Fruit fly (Drosophila melanogaster): Measurements from ENCODE around the gene Bhmt.

Gene Bhmt

dm6 chr2L:18955666-18956065 is 1.4 kb downstream of the Bhmt start:
- TF ChIP-seq pdm3 (GFP tag; optimal IDR thresholded peaks at IDR 0.05) = no peak
- TF ChIP-seq CG3032 (tag; optimal IDR thresholded peaks at IDR 0.05) = no peak
- TF ChIP-seq Blimp-1 (GFP tag; optimal IDR thresholded peaks at IDR 0.05) = no peak
- no peak for TF ChIP-seq CG10631 (GFP tag; optimal IDR thresholded peaks at IDR 0.05)
- no peak for TF ChIP-seq spab (GFP tag; optimal IDR thresholded peaks at IDR 0.05)
- TF ChIP-seq eg (GFP tag; IDR thresholded peaks at IDR 0.05) = no peak
- peak; percentile 47 for TF ChIP-seq svp (GFP tag)
- no peak for TF ChIP-seq fd85E (GFP tag; optimal IDR thresholded peaks at IDR 0.05)
- no peak for TF ChIP-seq CG15336 (GFP tag; IDR thresholded peaks at IDR 0.05)
- no peak for TF ChIP-seq CG8119 (GFP tag; IDR thresholded peaks at IDR 0.05)
- no peak for TF ChIP-seq fd59A (GFP tag; optimal IDR thresholded peaks at IDR 0.05)
- TF ChIP-seq Sox102F (GFP tag; optimal IDR thresholded peaks at IDR 0.05) = no peak
- no peak for TF ChIP-seq acj6 (GFP tag; optimal IDR thresholded peaks at IDR 0.05)
- TF ChIP-seq ss (GFP tag; optimal IDR thresholded peaks at IDR 0.05) = no peak
- peak; percentile 38 for TF ChIP-seq fkh (GFP tag; optimal IDR thresholded peaks at IDR 0.05)

dm6 chr2L:18954255-18954715 is 2.8 kb downstream of the Bhmt start, which contains the start of gene CG10621:
TSS of gene CG10621 (minus strand) at chr2L:18954431.
- TF ChIP-seq ss (GFP tag; optimal IDR thresholded peaks at IDR 0.05) (peak in 1 of 2 experiments; percentile 32), Hr4 (GFP tag; optimal IDR thresholded peaks at IDR 0.05) (no peak), CG6163 (GFP tag; IDR thresholded peaks at IDR 0.05) (0 out of 3 replicates have a peak, but pooled peaks have one; percentile 34), esn (GFP tag; optimal IDR thresholded peaks at IDR 0.05) (no peak), CG7368 (GFP tag; optimal IDR thresholded peaks at IDR 0.05) (no peak), svp (GFP tag) (peak; percentile 97), CG8119 (GFP tag; IDR thresholded peaks at IDR 0.05) (0 out of 3 replicates have a peak, but pooled peaks have one; percentile 24), CG6808 (GFP tag; optimal IDR thresholded peaks at IDR 0.05) (peak; percentile 4), CG8319 (GFP tag; optimal IDR thresholded peaks at IDR 0.05) (no peak), vri (GFP tag; optimal IDR thresholded peaks at IDR 0.05) (peak; percentile 79), CG32006 (GFP tag; optimal IDR thresholded peaks at IDR 0.05) (no peak), net (GFP tag; optimal IDR thresholded peaks at IDR 0.05) (peak; percentile 33), fkh (GFP tag; optimal IDR thresholded peaks at IDR 0.05) (peak; percentile 35), Sox102F (GFP tag; optimal IDR thresholded peaks at IDR 0.05) (peak; percentile 20), CG6792 (GFP tag; optimal IDR thresholded peaks at IDR 0.05) (no peak), CG6854 (GFP tag; optimal IDR thresholded peaks at IDR 0.05) (peak; percentile 57), Hr38 (GFP tag; optimal IDR thresholded peaks at IDR 0.05) (no peak), Ets96B (tag; optimal IDR thresholded peaks at IDR 0.05) (no peak), eg (GFP tag; IDR thresholded peaks at IDR 0.05) (no peak), Lpt (GFP tag; optimal IDR thresholded peaks at IDR 0.05) (no peak)

- TF ChIP-seq CG6163 (GFP tag; IDR thresholded peaks at IDR 0.05) (no peak), CG3919 (GFP tag; optimal IDR thresholded peaks at IDR 0.05) (no peak), CG10669 (GFP tag; optimal IDR thresholded peaks at IDR 0.05) (no peak), CG31627 (GFP tag; optimal IDR thresholded peaks at IDR 0.05) (no peak), CG8319 (GFP tag; optimal IDR thresholded peaks at IDR 0.05) (no peak), CG6276 (GFP tag; optimal IDR thresholded peaks at IDR 0.05) (no peak), CG9139 (GFP tag; optimal IDR thresholded peaks at IDR 0.05) (no peak), CG7368 (GFP tag; optimal IDR thresholded peaks at IDR 0.05) (no peak), lz (GFP tag; optimal IDR thresholded peaks at IDR 0.05) (no peak), Gug (GFP tag; IDR thresholded peaks at IDR 0.05) (no peak), acj6 (GFP tag; optimal IDR thresholded peaks at IDR 0.05) (peak; percentile 11), Ets21C (GFP tag; optimal IDR thresholded peaks at IDR 0.05) (no peak), Eip93F (GFP tag; optimal IDR thresholded peaks at IDR 0.05) (no peak), Hr38 (GFP tag; optimal IDR thresholded peaks at IDR 0.05) (no peak), fd85E (GFP tag; optimal IDR thresholded peaks at IDR 0.05) (no peak), ss (GFP tag; optimal IDR thresholded peaks at IDR 0.05) (no peak), CG15336 (GFP tag; IDR thresholded peaks at IDR 0.05) (no peak), Sox15 (GFP tag; optimal IDR thresholded peaks at IDR 0.05) (no peak), dac (GFP tag; optimal IDR thresholded peaks at IDR 0.05) (no peak), CG11902 (GFP tag; optimal IDR thresholded peaks at IDR 0.05) (no peak), svp (GFP tag) (no peak), esn (GFP tag; optimal IDR thresholded peaks at IDR 0.05) (peak; percentile 35), CG32006 (GFP tag; optimal IDR thresholded peaks at IDR 0.05) (peak; percentile 17), OdsH (GFP tag; optimal IDR thresholded peaks at IDR 0.05) (no peak), CG11294 (GFP tag; IDR thresholded peaks at IDR 0.05) (no peak), CG16779 (tag; optimal IDR thresholded peaks at IDR 0.05) (no peak), CG6792 (GFP tag; optimal IDR thresholded peaks at IDR 0.05) (no peak), fkh (GFP tag; optimal IDR thresholded peaks at IDR 0.05) (no peak), Ets96B (tag; optimal IDR thresholded peaks at IDR 0.05) (no peak), CG11762 (GFP tag; optimal IDR thresholded peaks at IDR 0.05; ENCODE audit: insufficient read depth) (no peak)
These were observed 3.4 kb downstream of the Bhmt start for dm6 chr2L:18953512-18954254.
